Worm (Caenorhabditis elegans) whole organism, early embryonic: ENCODE measurements around the gene eol-1.

Experiments used
- flt-1 ChIP-seq: fragments of 200-800 bp; sonication (Bioruptor generic); IDR thresholded peaks from 2 replicates; pipeline ENCODE4 v1.3.6; 2022; ENCODE audit warnings: missing genetic modification characterization, missing compliant biosample characterization
- pes-1 ChIP-seq: fragments of 200-800 bp; sonication (Bioruptor generic); IDR thresholded peaks from 2 replicates; pipeline ENCODE4 v1.3.6; 2022; ENCODE audit warnings: missing genetic modification reagents, missing genetic modification characterization, missing compliant biosample characterization

- no peak for TF ChIP-seq flt-1
- TF ChIP-seq pes-1 (GFP tag; lab: Robert Waterston, UW): no peak
Observed at ce11 chrV:13980807-13981206, at the start of gene eol-1.
